Fruit fly (Drosophila melanogaster): ENCODE data around the gene CG32221.

CG32221 gene

dm6 chr3L:19791688-19792073 is 42.8 kb upstream of the CG32221 start (continued):
- TF ChIP-seq exex (tag; optimal IDR thresholded peaks at IDR 0.05) (peak; percentile 68), nau (GFP tag; optimal IDR thresholded peaks at IDR 0.05) (peak; percentile 18), CG4617 (GFP tag; optimal IDR thresholded peaks at IDR 0.05; ENCODE audit: borderline replicate concordance) (no peak), cwo (GFP tag; optimal IDR thresholded peaks at IDR 0.05) (peak; percentile 29), CG10543 (GFP tag; optimal IDR thresholded peaks at IDR 0.05) (peak; percentile 84), CG3847 (GFP tag; IDR thresholded peaks at IDR 0.05) (no peak), Eip74EF (GFP tag; optimal IDR thresholded peaks at IDR 0.05) (peak in 1 of 2 experiments; percentile 27), knrl (GFP tag; IDR thresholded peaks at IDR 0.05; ENCODE audit: partially characterized antibody) (no peak), sna (GFP tag; IDR thresholded peaks at IDR 0.05; ENCODE audit: partially characterized antibody) (peak; percentile 36; the same call in 1 of the 2 replicates), CG6272 (GFP tag; IDR thresholded peaks at IDR 0.05) (no peak), chif (GFP tag; optimal IDR thresholded peaks at IDR 0.05) (no peak), CG11695 (GFP tag; IDR thresholded peaks at IDR 0.05) (no peak), CG12391 (tag; optimal IDR thresholded peaks at IDR 0.05) (no peak), her (GFP tag; optimal IDR thresholded peaks at IDR 0.05) (peak; percentile 2), CG18476 (GFP tag; optimal IDR thresholded peaks at IDR 0.05) (no peak), salm (tag; optimal IDR thresholded peaks at IDR 0.05) (peak; percentile 1), CG3281 (GFP tag; optimal IDR thresholded peaks at IDR 0.05) (peak; percentile 39), sug (tag; optimal IDR thresholded peaks at IDR 0.05) (peak; percentile 63), CG34376 (GFP tag; optimal IDR thresholded peaks at IDR 0.05) (peak; percentile 98), CG17802 (tag; optimal IDR thresholded peaks at IDR 0.05) (no peak), CG6813 (GFP tag; optimal IDR thresholded peaks at IDR 0.05) (peak; percentile 33), CG4328 (GFP tag; optimal IDR thresholded peaks at IDR 0.05) (peak; percentile 22), stc (GFP tag; IDR thresholded peaks at IDR 0.05) (0 out of 2 replicates have a peak, but pooled peaks have one; percentile 18), CG15479 (GFP tag; optimal IDR thresholded peaks at IDR 0.05) (peak; percentile 98), CG43689 (GFP tag; IDR thresholded peaks at IDR 0.05) (no peak), fu2 (GFP tag; optimal IDR thresholded peaks at IDR 0.05) (no peak), CG7357 (GFP tag; IDR thresholded peaks at IDR 0.05) (no peak), pzg (GFP tag; optimal IDR thresholded peaks at IDR 0.05) (no peak), Taf1 (GFP tag; IDR thresholded peaks at IDR 0.05) (no peak), peb (GFP tag; IDR thresholded peaks at IDR 0.05) (peak; percentile 30; the same call in 1 of the 2 replicates), Fer2 (tag; optimal IDR thresholded peaks at IDR 0.05) (no peak), GATAe (GFP tag; conservative IDR thresholded peaks at IDR 0.05) (peak; percentile 95), ATbp (GFP tag; optimal IDR thresholded peaks at IDR 0.05) (peak; percentile 5), CG8924 (tag; optimal IDR thresholded peaks at IDR 0.05) (peak; percentile 12), zfh1 (GFP tag; IDR thresholded peaks at IDR 0.05) (peak; percentile 15; the same call in 1 of the 3 replicates), sd (tag; optimal IDR thresholded peaks at IDR 0.05) (peak; percentile 80), Chrac-16 (GFP tag; optimal IDR thresholded peaks at IDR 0.05) (no peak), Gug (GFP tag; IDR thresholded peaks at IDR 0.05) (no peak), CG9609 (GFP tag; optimal IDR thresholded peaks at IDR 0.05) (no peak), btn (GFP tag; optimal IDR thresholded peaks at IDR 0.05) (no peak), jumu (GFP tag; optimal IDR thresholded peaks at IDR 0.05) (no peak), pan (optimal IDR thresholded peaks at IDR 0.05) (no peak), pan (GFP tag; optimal IDR thresholded peaks at IDR 0.05 in 1 of 2, IDR thresholded peaks at IDR 0.05 in 1 of 2) (peak in 1 of 2 experiments; percentile 27), Mrtf (GFP tag; IDR thresholded peaks at IDR 0.05) (no peak), shn (GFP tag; optimal IDR thresholded peaks at IDR 0.05) (no peak), Six4 (GFP tag; optimal IDR thresholded peaks at IDR 0.05) (no peak), dan (GFP tag; IDR thresholded peaks at IDR 0.05) (no peak), mirr (GFP tag; optimal IDR thresholded peaks at IDR 0.05) (peak; percentile 70), hkb (optimal IDR thresholded peaks at IDR 0.05) (no peak), hkb (GFP tag; IDR thresholded peaks at IDR 0.05) (peak; percentile 45), az2 (GFP tag; optimal IDR thresholded peaks at IDR 0.05) (no peak)
